Worm (Caenorhabditis elegans): ENCODE data around the gene str-220.

- no peak for TF ChIP-seq nhr-28 (tag; optimal IDR thresholded peaks at IDR 0.05)
- no peak for TF ChIP-seq lsy-2 (tag; optimal IDR thresholded peaks at IDR 0.05)
- TF ChIP-seq sem-2 (GFP tag; optimal IDR thresholded peaks at IDR 0.05), result no peak
- no peak for TF ChIP-seq blmp-1 (tag; optimal IDR thresholded peaks at IDR 0.05)
Observed at ce11 chrIV:7171222-7171621, at the start of gene str-220.
